Fruit fly (Drosophila melanogaster) whole organism, pupa: Measurements from ENCODE around the gene CG7806.

Source experiments
- CG10348 ChIP-seq: fragments of 200-800 bp; sonication (Bioruptor generic); IDR thresholded peaks from 2 replicates; pipeline ENCODE4 v1.3.6; 2022; ENCODE audit warnings: missing biosample characterization, missing genetic modification characterization
- CG12605 ChIP-seq: fragments of 200-800 bp; sonication (Bioruptor generic); IDR thresholded peaks from 2 replicates; pipeline ENCODE4 v1.3.6; 2022; ENCODE audit warnings: missing biosample characterization, missing genetic modification characterization
- CG13204 ChIP-seq: fragments of 200-800 bp; sonication (Bioruptor generic); optimal IDR thresholded peaks from 2 replicates; lab custom pipeline; 2018; ENCODE audit warnings: missing biosample characterization, mild to moderate bottlenecking, missing genetic modification characterization, moderate library complexity
- CG14655 ChIP-seq: fragments of 200-800 bp; sonication (Bioruptor generic); optimal IDR thresholded peaks from 3 replicates; lab custom pipeline; 2017; ENCODE audit warnings: mild to moderate bottlenecking, missing biosample characterization, missing genetic modification reagents, missing genetic modification characterization
- CG15710 ChIP-seq: fragments of 200-800 bp; sonication (Bioruptor generic); optimal IDR thresholded peaks from 2 replicates; lab custom pipeline; 2018; ENCODE audit warnings: missing biosample characterization, mild to moderate bottlenecking, missing genetic modification characterization, moderate library complexity
- CG17806 ChIP-seq: fragments of 200-800 bp; sonication (Bioruptor generic); optimal IDR thresholded peaks from 2 replicates; lab custom pipeline; 2018; ENCODE audit warnings: missing biosample characterization, mild to moderate bottlenecking, missing genetic modification characterization, moderate library complexity
- CG32121 ChIP-seq: fragments of 200-800 bp; sonication (Bioruptor generic); IDR thresholded peaks from 2 replicates; pipeline ENCODE4 v1.3.6; 2022; ENCODE audit warnings: missing biosample characterization, missing genetic modification characterization
- CG34367 ChIP-seq: fragments of 200-800 bp; sonication (Bioruptor generic); optimal IDR thresholded peaks from 2 replicates; lab custom pipeline; 2018; ENCODE audit warnings: missing biosample characterization, mild to moderate bottlenecking, missing genetic modification characterization
- CG4496 ChIP-seq: fragments of 200-800 bp; sonication (Bioruptor generic); IDR thresholded peaks from 3 replicates; pipeline ENCODE4 v1.3.6; 2022; ENCODE audit warnings: missing biosample characterization, missing genetic modification characterization
- CG8159 ChIP-seq: fragments of 200-800 bp; sonication (Bioruptor generic); optimal IDR thresholded peaks from 3 replicates; lab custom pipeline; 2018; ENCODE audit warnings: missing biosample characterization, mild to moderate bottlenecking, missing genetic modification characterization, moderate library complexity
- CG8301 ChIP-seq: fragments of 200-800 bp; sonication (Bioruptor generic); optimal IDR thresholded peaks from 2 replicates; lab custom pipeline; 2018; ENCODE audit warnings: missing biosample characterization, mild to moderate bottlenecking, missing genetic modification characterization
- CG9948 ChIP-seq: fragments of 200-800 bp; sonication (Bioruptor generic); optimal IDR thresholded peaks from 2 replicates; lab custom pipeline; 2018; ENCODE audit warnings: missing biosample characterization, mild to moderate bottlenecking, missing genetic modification characterization, moderate library complexity
- D1 ChIP-seq: fragments of 200-800 bp; sonication (Bioruptor generic); optimal IDR thresholded peaks from 2 replicates; lab custom pipeline; 2018; ENCODE audit warnings: missing biosample characterization, mild to moderate bottlenecking, missing genetic modification characterization, moderate library complexity
- EcR ChIP-seq: fragments of 200-800 bp; sonication (Bioruptor generic); optimal IDR thresholded peaks from 3 replicates; lab custom pipeline; 2019; ENCODE audit warnings: missing biosample characterization, missing genetic modification characterization, mild to moderate bottlenecking, moderate library complexity, missing genetic modification reagents
- Ets98B ChIP-seq: fragments of 200-800 bp; sonication (Bioruptor generic); IDR thresholded peaks from 2 replicates; pipeline ENCODE4 v1.3.6; 2022; ENCODE audit warnings: missing biosample characterization, missing genetic modification characterization
- Pif1A ChIP-seq: fragments of 200-800 bp; sonication (Bioruptor generic); optimal IDR thresholded peaks from 3 replicates; lab custom pipeline; 2016; ENCODE audit warnings: missing biosample characterization, missing genetic modification characterization
- Pif1B ChIP-seq: fragments of 200-800 bp; sonication (Bioruptor generic); optimal IDR thresholded peaks from 3 replicates; lab custom pipeline; 2016; ENCODE audit warnings: missing biosample characterization, missing genetic modification characterization
- Snoo ChIP-seq: fragments of 200-800 bp; sonication (Bioruptor generic); optimal IDR thresholded peaks from 3 replicates; lab custom pipeline; 2017; ENCODE audit warnings: missing biosample characterization, mild to moderate bottlenecking, missing genetic modification characterization, inconsistent platforms
- fd96Ca ChIP-seq: fragments of 200-800 bp; sonication (Bioruptor generic); IDR thresholded peaks from 3 replicates; pipeline ENCODE4 v1.3.6; 2022; ENCODE audit warnings: missing biosample characterization, missing genetic modification characterization
- gl ChIP-seq: fragments of 200-800 bp; sonication (Bioruptor generic); optimal IDR thresholded peaks from 2 replicates; lab custom pipeline; 2018; ENCODE audit warnings: missing biosample characterization, mild to moderate bottlenecking, missing genetic modification characterization
- rn ChIP-seq: fragments of 200-800 bp; sonication (Bioruptor generic); IDR thresholded peaks from 2 replicates; pipeline ENCODE4 v1.3.6; 2022; ENCODE audit warnings: missing biosample characterization, missing genetic modification characterization

CG7806 gene

dm6 chr2L:8279400-8280065, 31.7 kb upstream of the CG7806 start:
- TF ChIP-seq D1 (tag; lab: Kevin White, UChicago) (peak; percentile 66), Snoo (tag; lab: Kevin White, UChicago) (peak; percentile 92), CG14655 (GFP tag; lab: Kevin White, UChicago) (peak; percentile 94), CG4496 (GFP tag; lab: Robert Waterston, UW) (peak; percentile 86), fd96Ca (peak; percentile 85), CG13204 (peak; percentile 82), Ets98B (GFP tag; lab: Robert Waterston, UW) (peak; percentile 77), gl (tag; lab: Kevin White, UChicago) (peak; percentile 88), CG17806 (tag; lab: Kevin White, UChicago) (peak; percentile 94), EcR (GFP tag; lab: Kevin White, UChicago) (peak; percentile 72), CG15710 (tag; lab: Kevin White, UChicago) (peak; percentile 91), CG34367 (tag; lab: Kevin White, UChicago) (peak; percentile 93), CG8159 (peak; percentile 93), CG8301 (tag; lab: Kevin White, UChicago) (peak; percentile 91), rn (GFP tag; lab: Robert Waterston, UW) (peak; percentile 60; the same call in 1 of the 2 replicates), CG12605 (GFP tag; lab: Robert Waterston, UW) (peak; percentile 77; the same call in 1 of the 2 replicates), CG32121 (no peak), CG9948 (peak; percentile 92), CG10348 (GFP tag; lab: Robert Waterston, UW) (no peak), Pif1A (GFP tag; lab: Kevin White, UChicago) (peak; percentile 92), Pif1B (peak; percentile 92)

dm6 chr2L:8280225-8280624, 31.0 kb upstream of the CG7806 start:
- TF ChIP-seq CG15710 (tag; lab: Kevin White, UChicago) (no peak), CG10348 (GFP tag; lab: Robert Waterston, UW) (no peak), EcR (GFP tag; lab: Kevin White, UChicago) (peak; percentile 90), gl (tag; lab: Kevin White, UChicago) (no peak)

- no peak for TF ChIP-seq CG14655 (GFP tag; lab: Kevin White, UChicago)
- TF ChIP-seq gl (tag; lab: Kevin White, UChicago) = no peak
- TF ChIP-seq rn (GFP tag; lab: Robert Waterston, UW) = no peak
- no peak for TF ChIP-seq CG10348 (GFP tag; lab: Robert Waterston, UW)
- TF ChIP-seq CG15710 (tag; lab: Kevin White, UChicago) = no peak
Observed at dm6 chr2L:8281872-8282271, 29.3 kb upstream of the CG7806 start.

- TF ChIP-seq rn (GFP tag; lab: Robert Waterston, UW) (no peak), CG14655 (GFP tag; lab: Kevin White, UChicago) (no peak), EcR (GFP tag; lab: Kevin White, UChicago) (no peak), gl (tag; lab: Kevin White, UChicago) (no peak), CG15710 (tag; lab: Kevin White, UChicago) (no peak), CG9948 (no peak), CG8301 (tag; lab: Kevin White, UChicago) (no peak), CG10348 (GFP tag; lab: Robert Waterston, UW) (no peak), CG17806 (tag; lab: Kevin White, UChicago) (no peak), CG34367 (tag; lab: Kevin White, UChicago) (no peak), CG8159 (no peak), D1 (tag; lab: Kevin White, UChicago) (no peak), CG4496 (GFP tag; lab: Robert Waterston, UW) (no peak), Snoo (tag; lab: Kevin White, UChicago) (no peak)
Observed at dm6 chr2L:8284913-8285619, 26.1 kb upstream of the CG7806 start.

dm6 chr2L:8286595-8286994, 24.6 kb upstream of the CG7806 start:
- TF ChIP-seq EcR (GFP tag; lab: Kevin White, UChicago) (peak; percentile 87), Pif1B (no peak), CG8301 (tag; lab: Kevin White, UChicago) (no peak)

- TF ChIP-seq Pif1B (no peak), CG17806 (tag; lab: Kevin White, UChicago) (no peak), fd96Ca (no peak), Snoo (tag; lab: Kevin White, UChicago) (no peak), CG8301 (tag; lab: Kevin White, UChicago) (no peak), CG14655 (GFP tag; lab: Kevin White, UChicago) (no peak), CG8159 (no peak), CG34367 (tag; lab: Kevin White, UChicago) (no peak), CG12605 (GFP tag; lab: Robert Waterston, UW) (no peak), CG15710 (tag; lab: Kevin White, UChicago) (no peak), CG4496 (GFP tag; lab: Robert Waterston, UW) (no peak), EcR (GFP tag; lab: Kevin White, UChicago) (no peak), rn (GFP tag; lab: Robert Waterston, UW) (no peak), CG10348 (GFP tag; lab: Robert Waterston, UW) (no peak), Ets98B (GFP tag; lab: Robert Waterston, UW) (no peak), D1 (tag; lab: Kevin White, UChicago) (no peak), CG13204 (no peak), CG9948 (no peak)
Observed at dm6 chr2L:8288087-8288486, 23.1 kb upstream of the CG7806 start.
